Worm (Caenorhabditis elegans) whole organism, L3 larva: ENCODE results near the gene str-134.

Source experiments
- R02D3.7 ChIP-seq: fragments of 150-350 bp; optimal IDR thresholded peaks from 2 replicates; lab custom pipeline; 2014; ENCODE audit warnings: missing biosample characterization, missing genetic modification characterization
- ZK546.5 ChIP-seq: sonication (generic microtip); optimal IDR thresholded peaks from 2 replicates; lab custom pipeline; 2017; ENCODE audit warnings: missing biosample characterization, missing genetic modification characterization
- aly-2 ChIP-seq: fragments of 150-350 bp; optimal IDR thresholded peaks from 2 replicates; lab custom pipeline; 2014; ENCODE audit warnings: missing biosample characterization, missing genetic modification characterization
- ama-1 ChIP-seq: fragments of 150-350 bp; optimal IDR thresholded peaks from 2 replicates; lab custom pipeline; 2018
- ceh-16 ChIP-seq: sonication (generic microtip); optimal IDR thresholded peaks from 2 replicates; lab custom pipeline; 2017; ENCODE audit warnings: missing biosample characterization, missing genetic modification characterization
- ceh-9 ChIP-seq: sonication (generic microtip); optimal IDR thresholded peaks from 2 replicates; lab custom pipeline; 2018; ENCODE audit warnings: missing biosample characterization, missing genetic modification characterization
- daf-12 ChIP-seq: fragments of 150-350 bp; optimal IDR thresholded peaks from 2 replicates; lab custom pipeline; 2014; ENCODE audit warnings: missing biosample characterization, missing genetic modification reagents, missing genetic modification characterization
- egl-5 ChIP-seq: fragments of 150-350 bp; optimal IDR thresholded peaks from 2 replicates; lab custom pipeline; 2017; ENCODE audit warnings: missing biosample characterization, missing genetic modification reagents, missing genetic modification characterization, inconsistent platforms
- elt-1 ChIP-seq: fragments of 150-350 bp; optimal IDR thresholded peaks from 2 replicates; lab custom pipeline; 2014; ENCODE audit warnings: missing biosample characterization, missing genetic modification characterization
- elt-2 ChIP-seq: sonication (generic microtip); optimal IDR thresholded peaks from 2 replicates; lab custom pipeline; 2016; ENCODE audit warnings: missing genetic modification reagents, mild to moderate bottlenecking, missing genetic modification characterization, missing compliant biosample characterization
- elt-3 ChIP-seq, 3 experiments: fragments of 150-350 bp in 1 of 3; sonication (generic microtip) in 2 of 3; optimal IDR thresholded peaks; 2 replicates in 2 of 3; 4 replicates in 1 of 3; lab custom pipeline; 2014 to 2017; ENCODE audit warnings: missing biosample characterization in 3 of 3, missing genetic modification characterization in 3 of 3
- eor-1 ChIP-seq, 2 experiments: fragments of 150-350 bp; optimal IDR thresholded peaks; 2 replicates each; lab custom pipeline; 2014 to 2018; ENCODE audit warnings: missing biosample characterization in 2 of 2, missing genetic modification characterization in 2 of 2
- fkh-10 ChIP-seq: sonication (generic microtip); optimal IDR thresholded peaks from 2 replicates; lab custom pipeline; 2017; ENCODE audit warnings: missing biosample characterization, missing genetic modification reagents, missing genetic modification characterization
- lin-39 ChIP-seq: fragments of 150-350 bp; optimal IDR thresholded peaks from 2 replicates; lab custom pipeline; 2018; ENCODE audit warnings: missing biosample characterization, missing genetic modification reagents, missing genetic modification characterization
- mdl-1 ChIP-seq: fragments of 150-350 bp; optimal IDR thresholded peaks from 2 replicates; lab custom pipeline; 2014; ENCODE audit warnings: missing biosample characterization, missing genetic modification characterization
- nfya-1 ChIP-seq: sonication (generic microtip); optimal IDR thresholded peaks from 2 replicates; lab custom pipeline; 2017; ENCODE audit warnings: missing genetic modification characterization, mild to moderate bottlenecking, missing compliant biosample characterization, antibody characterized with exemption, moderate library complexity; ENCODE audit not compliant: insufficient read depth
- nhr-11 ChIP-seq: fragments of 150-350 bp; optimal IDR thresholded peaks from 2 replicates; lab custom pipeline; 2014; ENCODE audit warnings: missing biosample characterization, missing genetic modification characterization
- nhr-23 ChIP-seq: fragments of 150-350 bp; optimal IDR thresholded peaks from 2 replicates; lab custom pipeline; 2014; ENCODE audit warnings: missing biosample characterization, missing genetic modification reagents, missing genetic modification characterization
- nhr-25 ChIP-seq: sonication (generic microtip); optimal IDR thresholded peaks from 2 replicates; lab custom pipeline; 2017; ENCODE audit warnings: missing biosample characterization, missing genetic modification characterization
- nhr-28 ChIP-seq: fragments of 150-350 bp; optimal IDR thresholded peaks from 2 replicates; lab custom pipeline; 2014; ENCODE audit warnings: missing biosample characterization, missing genetic modification characterization
- nhr-43 ChIP-seq: sonication (generic microtip); optimal IDR thresholded peaks from 2 replicates; lab custom pipeline; 2016; ENCODE audit warnings: mild to moderate bottlenecking, missing genetic modification characterization, missing compliant biosample characterization; ENCODE audit not compliant: poor library complexity, severe bottlenecking
- nhr-67 ChIP-seq: fragments of 150-350 bp; optimal IDR thresholded peaks from 2 replicates; lab custom pipeline; 2014; ENCODE audit warnings: missing biosample characterization, missing genetic modification characterization
- nhr-76 ChIP-seq: fragments of 150-350 bp; sonication (generic microtip); optimal IDR thresholded peaks from 5 replicates; lab custom pipeline; 2014; ENCODE audit warnings: missing biosample characterization, missing genetic modification characterization
- pha-4 ChIP-seq: fragments of 150-350 bp; optimal IDR thresholded peaks from 2 replicates; lab custom pipeline; 2014; ENCODE audit warnings: missing biosample characterization, missing genetic modification reagents, missing genetic modification characterization
- pqm-1 ChIP-seq: fragments of 150-350 bp; optimal IDR thresholded peaks from 2 replicates; lab custom pipeline; 2017; ENCODE audit warnings: missing biosample characterization, missing genetic modification characterization, inconsistent platforms
- skn-1 ChIP-seq: fragments of 150-350 bp; optimal IDR thresholded peaks from 2 replicates; lab custom pipeline; 2014; ENCODE audit warnings: missing biosample characterization, missing genetic modification characterization
- zag-1 ChIP-seq: fragments of 150-350 bp; optimal IDR thresholded peaks from 2 replicates; lab custom pipeline; 2014; ENCODE audit warnings: missing biosample characterization, missing genetic modification characterization
- ztf-11 ChIP-seq: fragments of 150-350 bp; optimal IDR thresholded peaks from 2 replicates; lab custom pipeline; 2014; ENCODE audit warnings: missing biosample characterization, missing genetic modification characterization
- ztf-4 ChIP-seq: fragments of 150-350 bp; optimal IDR thresholded peaks from 2 replicates; lab custom pipeline; 2014; ENCODE audit warnings: missing biosample characterization, missing genetic modification characterization

str-134 gene

DNA sequence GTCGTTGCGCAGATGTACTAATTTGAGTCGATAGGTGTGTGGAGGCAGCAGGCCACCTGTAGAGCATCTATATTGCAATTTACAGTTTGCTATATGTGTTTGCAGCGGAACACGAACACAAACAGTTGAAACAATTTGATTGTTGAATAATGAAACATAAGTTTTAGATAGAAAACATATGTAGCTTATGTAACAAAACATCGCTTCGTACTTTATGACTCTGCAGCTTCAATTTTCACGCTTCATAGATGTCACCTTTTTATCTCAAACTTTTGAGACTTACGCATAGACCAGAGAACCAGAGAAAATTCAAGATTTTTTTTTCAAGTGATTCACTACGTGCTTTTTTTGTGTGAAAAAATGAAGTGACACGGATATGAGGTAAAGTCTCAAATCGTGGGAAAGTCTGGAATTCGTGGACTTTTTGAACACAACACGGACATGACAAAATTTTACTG lies 19.5 kb upstream of the str-134 start, which contains the start of gene fbxb-72 (continued):
- TF ChIP-seq nhr-23 (tag; lab: Kevin White, UChicago), result peak; percentile 78

DNA sequence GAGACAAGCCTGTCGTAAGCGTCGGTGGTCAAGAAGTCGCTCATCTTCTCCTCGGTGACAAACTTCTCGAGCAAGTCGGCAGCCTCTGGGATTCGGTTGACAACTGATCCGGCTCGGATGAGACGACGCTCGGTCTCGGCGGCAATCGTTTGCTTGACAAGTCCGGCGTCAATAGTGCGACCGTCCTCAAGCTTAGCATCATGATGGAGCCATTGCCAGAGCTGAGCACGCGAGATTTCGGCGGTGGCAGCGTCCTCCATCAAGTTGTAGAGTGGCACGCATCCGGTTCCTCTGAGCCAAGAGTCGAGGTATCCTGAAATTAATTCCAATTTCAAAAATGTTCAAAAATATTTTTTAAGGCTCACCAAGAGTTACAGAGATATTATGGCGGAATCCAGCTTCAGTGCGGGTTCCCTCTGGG lies 19.0 kb upstream of the str-134 start:
- TF ChIP-seq ama-1 (lab: Kevin White, UChicago) (peak; percentile 97), fkh-10 (GFP tag; lab: Kevin White, UChicago) (no peak), ZK546.5 (tag; lab: Kevin White, UChicago) (no peak), daf-12 (tag; lab: Kevin White, UChicago) (no peak), skn-1 (peak; percentile 8)
- TF ChIP-seq, all 47 proteins: peak for 2

DNA sequence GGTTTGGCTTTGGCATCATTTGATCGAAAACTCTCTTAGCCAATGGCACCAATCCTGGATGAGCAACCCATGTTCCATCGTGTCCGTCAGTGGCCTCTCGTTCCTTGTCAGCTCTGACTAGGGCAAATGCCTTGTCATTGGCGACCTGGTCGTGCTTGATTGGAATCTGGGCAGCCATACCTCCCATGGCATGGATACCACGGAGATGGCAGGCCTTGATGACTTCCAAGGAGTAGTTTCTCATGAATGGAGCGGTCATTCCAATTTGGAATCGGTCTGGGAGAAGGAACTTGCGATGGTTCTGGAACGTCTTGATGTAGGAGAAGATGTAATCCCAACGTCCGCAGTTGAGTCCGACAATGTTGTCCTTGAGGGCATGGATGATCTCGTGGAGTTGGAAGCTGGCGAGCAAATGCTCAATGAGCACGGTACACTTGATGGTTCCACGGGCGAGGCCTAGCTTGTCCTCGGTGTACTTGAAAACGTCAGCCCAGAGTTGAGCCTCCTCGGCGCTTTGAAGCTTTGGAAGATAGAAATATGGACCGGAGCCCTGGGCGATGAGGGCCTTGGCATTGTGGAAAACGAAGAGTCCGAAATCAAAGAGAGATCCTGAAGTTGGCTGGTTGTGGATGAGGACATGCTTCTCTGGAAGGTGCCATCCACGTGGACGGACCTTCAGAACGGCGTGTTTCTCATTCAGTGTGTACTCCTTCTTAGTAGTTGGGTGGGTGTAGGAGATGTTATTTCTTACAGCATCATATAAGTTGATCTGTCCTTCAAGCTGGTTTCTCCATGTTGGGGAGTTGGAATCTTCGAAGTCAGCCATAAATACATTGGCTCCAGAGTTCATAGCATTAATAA lies 18.3 kb upstream of the str-134 start:
- no peak for TF ChIP-seq ztf-4
- peak; percentile 27 for TF ChIP-seq pha-4 (tag; lab: Kevin White, UChicago)
- TF ChIP-seq R02D3.7 (tag; lab: Kevin White, UChicago), result no peak
- no peak for TF ChIP-seq ceh-9
- peak; percentile 92 for TF ChIP-seq ama-1 (lab: Kevin White, UChicago)
- TF ChIP-seq ztf-11 (tag; lab: Kevin White, UChicago), result no peak
- peak; percentile 12 for TF ChIP-seq nhr-25 (tag; lab: Kevin White, UChicago)
- TF ChIP-seq lin-39 (tag; lab: Kevin White, UChicago), result peak; percentile 39
- peak; percentile 58 for TF ChIP-seq nhr-43 (tag; lab: Kevin White, UChicago)
- TF ChIP-seq, all 47 proteins: peak for 5

DNA sequence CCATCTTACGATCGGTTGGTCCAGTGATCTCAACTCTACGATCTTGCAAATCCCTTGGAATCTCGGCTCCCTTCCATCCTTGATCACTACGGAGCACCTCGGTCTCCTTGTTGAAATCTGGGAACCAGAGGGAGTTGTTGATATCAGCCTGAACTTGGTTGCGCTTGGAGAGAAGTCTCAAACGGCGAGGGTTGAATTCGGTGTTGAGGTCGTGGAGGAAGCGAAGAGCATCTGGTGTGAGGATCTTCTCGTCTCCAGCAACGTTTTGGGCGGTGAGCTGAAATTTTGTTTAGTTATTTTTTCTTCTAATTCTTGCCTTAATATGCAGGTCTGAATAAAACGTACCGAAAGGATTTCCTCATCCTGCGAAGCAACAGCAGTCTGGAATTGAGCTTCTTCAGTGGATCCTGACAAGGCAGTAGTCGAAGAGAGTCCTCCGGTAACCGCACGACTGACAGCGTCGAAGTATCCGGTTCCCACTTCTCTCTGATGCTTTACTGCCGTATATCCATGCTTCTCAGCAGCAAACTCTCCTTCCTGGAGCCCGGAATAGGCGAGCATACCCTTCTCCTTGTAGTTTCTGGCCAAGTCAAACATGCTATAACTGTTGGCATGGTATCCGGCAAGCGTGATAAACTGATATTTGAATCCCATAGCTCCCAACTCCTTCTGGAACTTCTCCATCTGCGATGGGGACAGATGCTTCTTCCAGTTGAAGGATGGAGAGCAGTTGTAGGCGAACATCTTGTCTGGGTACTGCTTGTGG lies 17.5 kb upstream of the str-134 start:
- TF ChIP-seq nhr-67 (tag; lab: Kevin White, UChicago), result no peak
- TF ChIP-seq nhr-28 (tag; lab: Kevin White, UChicago), result no peak
- peak; percentile 2 for TF ChIP-seq nhr-25 (tag; lab: Kevin White, UChicago)
- TF ChIP-seq ceh-16 (tag; lab: Kevin White, UChicago), result no peak
- TF ChIP-seq skn-1, result no peak
- peak; percentile 5 for TF ChIP-seq nhr-23 (tag; lab: Kevin White, UChicago)
- TF ChIP-seq pha-4 (tag; lab: Kevin White, UChicago), result no peak
- no peak for TF ChIP-seq elt-1 (tag; lab: Kevin White, UChicago)
- no peak for TF ChIP-seq mdl-1
- no peak for TF ChIP-seq ztf-11 (tag; lab: Kevin White, UChicago)
- peak in 1 of 3 experiments; percentile 53 for TF ChIP-seq elt-3 (tag; optimal IDR thresholded peaks at IDR 0.05; lab: Kevin White, UChicago)
- no peak for TF ChIP-seq nhr-76 (tag; lab: Kevin White, UChicago)
- no peak for TF ChIP-seq ceh-9
- no peak for TF ChIP-seq zag-1 (tag; lab: Kevin White, UChicago)
- no peak for TF ChIP-seq ZK546.5 (tag; lab: Kevin White, UChicago)
- peak; percentile 38 for TF ChIP-seq lin-39 (tag; lab: Kevin White, UChicago)
- no peak for TF ChIP-seq pqm-1 (tag; lab: Kevin White, UChicago)
- TF ChIP-seq aly-2 (tag; lab: Kevin White, UChicago), result no peak
- peak; percentile 82 for TF ChIP-seq ama-1 (lab: Kevin White, UChicago)
- TF ChIP-seq nhr-43 (tag; lab: Kevin White, UChicago), result peak; percentile 24
- peak; percentile 18 for TF ChIP-seq nfya-1

DNA sequence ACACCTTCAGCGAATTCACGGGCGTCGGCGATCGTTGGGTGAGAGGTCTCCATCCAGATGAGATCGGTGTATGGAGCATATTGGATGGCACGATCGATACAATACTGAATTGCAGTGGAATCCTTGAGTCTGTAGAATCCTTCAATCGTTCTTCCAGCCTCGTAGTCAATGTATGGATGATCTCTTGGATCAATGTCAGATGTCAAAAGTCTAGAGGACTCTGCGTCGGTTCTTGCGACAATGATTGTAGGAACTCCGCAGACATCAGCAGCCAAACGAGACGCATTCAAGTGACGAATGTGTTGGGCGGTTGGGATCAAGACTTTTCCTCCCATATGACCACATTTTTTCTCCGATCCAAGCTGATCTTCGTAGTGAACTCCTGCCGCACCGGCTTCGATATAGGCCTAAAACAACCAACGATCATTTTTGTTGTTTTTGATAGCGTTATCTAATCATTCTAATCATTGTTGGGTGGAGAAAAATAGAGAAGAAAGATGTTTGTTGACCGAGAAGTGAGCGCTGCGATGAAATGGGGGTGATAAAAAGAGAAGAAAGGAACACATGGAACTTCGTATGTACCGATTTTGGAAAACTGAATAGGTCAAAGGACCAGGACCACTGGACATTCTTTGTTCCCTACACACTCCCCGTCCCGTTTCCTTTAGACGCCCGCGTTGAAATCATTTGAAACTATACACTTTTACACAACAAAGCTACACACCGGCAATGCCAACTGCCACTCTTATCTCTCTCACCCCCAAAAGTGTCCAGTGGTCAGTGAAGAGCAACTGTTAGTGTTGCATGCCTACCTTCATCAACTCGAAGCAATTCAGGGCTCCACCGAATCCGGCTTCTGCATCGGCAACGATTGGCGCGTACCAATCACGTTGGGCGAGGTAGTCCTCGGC lies 16.6 kb upstream of the str-134 start:
- TF ChIP-seq mdl-1 (no peak), pqm-1 (tag; lab: Kevin White, UChicago) (peak; percentile 17), nhr-43 (tag; lab: Kevin White, UChicago) (peak; percentile 56), ama-1 (lab: Kevin White, UChicago) (peak; percentile 95), eor-1 (tag; optimal IDR thresholded peaks at IDR 0.05; lab: Kevin White, UChicago) (no peak), R02D3.7 (tag; lab: Kevin White, UChicago) (no peak), elt-2 (tag; lab: Kevin White, UChicago) (peak; percentile 13), nhr-25 (tag; lab: Kevin White, UChicago) (peak; percentile 25), nhr-11 (tag; lab: Kevin White, UChicago) (no peak), egl-5 (tag; lab: Kevin White, UChicago) (peak; percentile 35), elt-3 (tag; optimal IDR thresholded peaks at IDR 0.05; lab: Kevin White, UChicago) (peak in 1 of 3 experiments; percentile 5)
